Worm (Caenorhabditis elegans): Measurements from ENCODE around the gene col-127.

DNA sequence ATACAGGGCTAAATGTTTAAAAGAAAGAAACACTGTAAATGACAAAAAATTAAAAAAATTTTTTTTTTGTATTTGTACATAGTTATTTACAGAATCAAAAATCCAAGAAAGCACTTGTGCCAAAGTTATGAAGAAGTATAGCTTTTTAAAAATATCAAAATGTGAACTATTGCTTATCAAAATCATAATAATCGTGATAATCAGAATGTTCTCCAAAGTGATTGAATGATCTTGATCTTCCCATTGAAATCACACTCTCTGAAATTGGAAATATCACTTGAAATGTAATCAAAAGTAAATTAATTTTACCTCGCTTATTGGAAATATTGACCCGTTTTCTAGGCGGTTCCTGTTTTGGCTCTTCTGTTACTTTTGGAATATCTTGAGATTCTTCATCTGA lies 39.4 kb downstream of the col-127 start:
- no peak for TF ChIP-seq unc-62 (GFP tag; optimal IDR thresholded peaks at IDR 0.05)
- no peak for TF ChIP-seq T26A5.8 (tag; optimal IDR thresholded peaks at IDR 0.05)
- TF ChIP-seq dpl-1 (GFP tag; optimal IDR thresholded peaks at IDR 0.05), result no peak
- TF ChIP-seq aptf-2 (GFP tag; conservative IDR thresholded peaks at IDR 0.05), result no peak
- no peak for TF ChIP-seq snpc-4 (GFP tag; optimal IDR thresholded peaks at IDR 0.05)
- no peak for TF ChIP-seq snpc-4 (tag; optimal IDR thresholded peaks at IDR 0.05)
- TF ChIP-seq tbp1 (GFP tag; optimal IDR thresholded peaks at IDR 0.05), result no peak
- no peak for TF ChIP-seq hrde-1 (tag; optimal IDR thresholded peaks at IDR 0.05; ENCODE audit: borderline replicate concordance)
- no peak for TF ChIP-seq F22D6.2 (tag; optimal IDR thresholded peaks at IDR 0.05)
- no peak for TF ChIP-seq pha-4 (tag; optimal IDR thresholded peaks at IDR 0.05)
- no peak for TF ChIP-seq ZK185.1 (tag; optimal IDR thresholded peaks at IDR 0.05; ENCODE audit: poor library complexity, severe bottlenecking)
- no peak for TF ChIP-seq aptf-3 (GFP tag; IDR thresholded peaks at IDR 0.05)

All from whole organism, young adult.